Worm (Caenorhabditis elegans): ENCODE measurements around the gene ttr-35.

ce11 chrX:6519473-6519872 is 7.4 kb downstream of the ttr-35 start:
- TF ChIP-seq him-1 (tag; optimal IDR thresholded peaks at IDR 0.05) (no peak), W03F9.2 (tag; optimal IDR thresholded peaks at IDR 0.05) (no peak), dao-5 (tag; optimal IDR thresholded peaks at IDR 0.05) (no peak)

Data from whole organism, L4/young adult.